Worm (Caenorhabditis elegans) whole organism, young adult: Measurements from ENCODE around the gene ztf-29.

Experiments used
- F37B4.10 ChIP-seq: fragments of 200-800 bp; sonication (Bioruptor generic); IDR thresholded peaks from 2 replicates; pipeline ENCODE4 v1.3.6; 2022; ENCODE audit warnings: missing genetic modification characterization, missing compliant biosample characterization
- K12H6.12 ChIP-seq: fragments of 200-800 bp; sonication (Bioruptor generic); optimal IDR thresholded peaks from 2 replicates; lab custom pipeline; 2018; ENCODE audit warnings: mild to moderate bottlenecking, missing genetic modification characterization, missing compliant biosample characterization
- bed-2 ChIP-seq: fragments of 200-800 bp; sonication (Bioruptor generic); IDR thresholded peaks from 2 replicates; pipeline ENCODE4 v1.3.6; 2022; ENCODE audit warnings: missing genetic modification reagents, missing genetic modification characterization, missing compliant biosample characterization
- ceh-100 ChIP-seq: fragments of 200-800 bp; sonication (Bioruptor generic); IDR thresholded peaks from 2 replicates; pipeline ENCODE4 v1.3.6; 2022; ENCODE audit warnings: missing genetic modification reagents, missing genetic modification characterization, missing compliant biosample characterization
- dox-1 ChIP-seq: fragments of 200-800 bp; sonication (Bioruptor generic); IDR thresholded peaks from 2 replicates; pipeline ENCODE4 v1.3.6; 2022; ENCODE audit warnings: missing genetic modification reagents, missing genetic modification characterization, missing compliant biosample characterization
- egrh-3 ChIP-seq: fragments of 200-800 bp; sonication (Bioruptor generic); IDR thresholded peaks from 2 replicates; pipeline ENCODE4 v1.3.6; 2022; ENCODE audit warnings: missing genetic modification reagents, missing genetic modification characterization, missing compliant biosample characterization
- hmg-1.2 ChIP-seq: fragments of 200-800 bp; sonication (Bioruptor generic); IDR thresholded peaks from 2 replicates; pipeline ENCODE4 v1.3.6; 2022; ENCODE audit warnings: missing genetic modification reagents, missing genetic modification characterization, missing compliant biosample characterization
- mcd-1 ChIP-seq: fragments of 200-800 bp; sonication (Bioruptor generic); IDR thresholded peaks from 2 replicates; pipeline ENCODE4 v1.3.6; 2022; ENCODE audit warnings: missing genetic modification reagents, missing genetic modification characterization, missing compliant biosample characterization
- mel-28 ChIP-seq: sonication (generic microtip); optimal IDR thresholded peaks from 2 replicates; lab custom pipeline; 2016; ENCODE audit warnings: borderline replicate concordance, mild to moderate bottlenecking, missing genetic modification characterization, missing compliant biosample characterization
- tbx-9 ChIP-seq: sonication (generic microtip); optimal IDR thresholded peaks from 2 replicates; lab custom pipeline; 2016; ENCODE audit warnings: borderline replicate concordance, missing genetic modification characterization, inconsistent platforms, missing compliant biosample characterization
- zfh-2 ChIP-seq: fragments of 200-800 bp; sonication (Bioruptor generic); conservative IDR thresholded peaks from 2 replicates; pipeline ENCODE4 v1.3.6; 2022; ENCODE audit warnings: missing genetic modification reagents, missing genetic modification characterization, missing compliant biosample characterization

The ztf-29 gene

DNA sequence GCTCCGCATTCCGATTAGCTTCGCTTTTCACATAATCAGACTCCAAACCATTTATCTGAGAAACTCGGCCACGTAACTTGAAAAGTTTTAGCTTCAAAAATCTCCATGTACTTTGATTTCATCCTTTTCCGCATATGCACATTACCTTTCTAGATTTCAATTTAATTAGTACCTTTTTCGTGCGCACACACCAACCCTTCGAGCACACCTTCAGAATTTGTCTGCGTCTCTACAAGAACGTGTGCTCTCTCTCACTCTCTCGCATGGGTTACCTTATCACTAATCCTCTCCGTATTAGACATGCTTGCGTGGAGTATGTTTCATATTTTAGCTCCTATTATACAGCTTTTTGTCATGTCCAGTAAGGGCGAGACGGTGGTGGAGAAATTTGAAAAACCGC lies 48.6 kb downstream of the ztf-29 start, which contains the start of gene Y66D12A.30:
Gene Y66D12A.30 (plus strand): TSS at position 301 of the 400 bp plus-strand sequence.
- TF ChIP-seq hmg-1.2 (GFP tag; lab: Robert Waterston, UW) (peak; percentile 63), ceh-100 (GFP tag; lab: Robert Waterston, UW) (no peak)

DNA sequence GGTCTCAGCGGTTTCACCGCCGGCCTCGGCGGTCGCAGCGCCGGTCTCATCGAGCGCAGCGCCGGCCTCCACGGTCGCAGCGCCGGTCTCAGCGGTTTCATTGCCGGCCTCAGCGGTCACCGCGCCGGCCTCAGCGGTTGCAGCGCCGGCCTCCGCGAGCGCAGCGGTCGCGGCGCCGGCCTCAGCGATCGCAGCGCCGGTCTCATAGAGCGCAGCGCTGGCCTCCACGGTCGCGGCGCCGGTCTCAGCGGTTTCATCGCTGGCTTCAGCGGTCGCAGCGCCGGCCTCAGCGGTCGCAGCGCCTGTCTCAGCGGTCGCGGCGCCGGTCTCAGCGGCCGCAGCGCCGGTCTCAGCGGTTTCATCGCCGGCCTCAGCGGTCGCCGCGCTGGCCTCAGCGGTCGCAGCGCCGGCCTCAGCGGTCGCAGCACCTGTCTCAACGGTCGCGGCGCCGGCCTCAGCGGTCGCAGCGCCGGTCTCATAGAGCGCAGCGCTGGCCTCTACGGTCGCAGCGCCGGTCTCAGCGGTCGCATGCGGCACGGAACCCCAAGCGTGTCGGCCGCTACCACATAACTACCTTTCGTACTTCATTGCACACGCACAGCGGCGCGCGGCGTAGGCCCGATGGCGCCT lies 50.8 kb downstream of the ztf-29 start:
- peak; percentile 90 for TF ChIP-seq zfh-2 (GFP tag; lab: Robert Waterston, UW)
- TF ChIP-seq F37B4.10 (GFP tag; lab: Robert Waterston, UW), result 0 out of 2 replicates have a peak, but pooled peaks have one; percentile 20
- peak; percentile 99 for TF ChIP-seq egrh-3 (GFP tag; lab: Robert Waterston, UW)
- peak; percentile 54; the same call in 1 of the 2 replicates for TF ChIP-seq mcd-1 (GFP tag; lab: Robert Waterston, UW)
- no peak for TF ChIP-seq mel-28 (tag; lab: Kevin White, UChicago)
- no peak for TF ChIP-seq dox-1 (GFP tag; lab: Robert Waterston, UW)
- 0 out of 2 replicates have a peak, but pooled peaks have one; percentile 28 for TF ChIP-seq bed-2 (GFP tag; lab: Robert Waterston, UW)
- TF ChIP-seq K12H6.12 (tag; lab: Kevin White, UChicago), result no peak
- no peak for TF ChIP-seq tbx-9 (tag; lab: Kevin White, UChicago)
